Worm (Caenorhabditis elegans): ENCODE results near the gene ril-2.

- no peak for TF ChIP-seq med-1 (GFP tag; optimal IDR thresholded peaks at IDR 0.05; ENCODE audit: insufficient read depth)
- no peak for TF ChIP-seq T22C8.4 (GFP tag; IDR thresholded peaks at IDR 0.05)
- TF ChIP-seq ztf-29 (GFP tag; IDR thresholded peaks at IDR 0.05) = no peak
- no peak for TF ChIP-seq klf-2 (GFP tag; conservative IDR thresholded peaks at IDR 0.05)
- no peak for TF ChIP-seq tab-1 (GFP tag; IDR thresholded peaks at IDR 0.05)
Measured at ce11 chrV:12556904-12557303, 42.1 kb downstream of the ril-2 start.

Measured in whole organism, midembryonic.